Fruit fly (Drosophila melanogaster): ENCODE data around the gene mRpS22.

Gene mRpS22

DNA sequence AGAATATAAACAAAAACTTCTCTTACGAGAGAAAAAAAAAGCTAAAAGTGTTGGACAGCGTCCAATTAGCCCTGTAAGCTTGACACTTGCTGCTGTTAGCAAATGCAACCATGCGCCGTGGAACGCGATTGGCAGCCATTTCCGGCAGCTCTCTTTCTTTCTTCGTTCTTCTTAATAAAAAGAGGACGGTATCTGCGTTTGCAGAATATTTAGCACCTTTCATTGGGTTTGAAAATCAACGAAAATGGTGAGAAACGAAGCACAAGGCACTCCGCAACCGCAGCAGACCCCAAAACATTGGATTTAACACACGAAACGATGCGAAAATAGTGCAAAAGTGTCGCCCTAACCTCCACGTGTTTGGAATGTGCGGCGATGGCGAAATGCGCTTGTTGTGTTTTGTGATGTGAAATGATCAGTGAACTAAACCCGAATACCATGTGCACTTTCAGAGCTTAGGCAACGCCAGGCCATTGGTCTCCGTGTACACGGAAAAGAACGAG lies 6.0 kb downstream of the mRpS22 start, which contains the start of gene RpL4 (continued):
- TF ChIP-seq CG6792 (GFP tag; optimal IDR thresholded peaks at IDR 0.05) (peak; percentile 56), salr (GFP tag; optimal IDR thresholded peaks at IDR 0.05) (peak; percentile 56 to 82), Hr39 (GFP tag; optimal IDR thresholded peaks at IDR 0.05) (peak; percentile 67), CG3919 (GFP tag; optimal IDR thresholded peaks at IDR 0.05) (peak; percentile 87), CG10631 (GFP tag; optimal IDR thresholded peaks at IDR 0.05) (peak; percentile 17), CG3032 (tag; optimal IDR thresholded peaks at IDR 0.05) (peak; percentile 31), dsx (GFP tag; optimal IDR thresholded peaks at IDR 0.05; ENCODE audit: poor library complexity, severe bottlenecking) (peak; percentile 37), spab (GFP tag; optimal IDR thresholded peaks at IDR 0.05) (peak; percentile 40), CG10669 (GFP tag; optimal IDR thresholded peaks at IDR 0.05) (peak; percentile 51), eg (GFP tag; IDR thresholded peaks at IDR 0.05) (peak; percentile 82), CG15336 (GFP tag; IDR thresholded peaks at IDR 0.05) (no peak), Met (GFP tag; optimal IDR thresholded peaks at IDR 0.05) (peak; percentile 85), Hr38 (GFP tag; optimal IDR thresholded peaks at IDR 0.05) (no peak), CG11762 (GFP tag; optimal IDR thresholded peaks at IDR 0.05; ENCODE audit: insufficient read depth) (peak; percentile 36), CG1621 (tag; optimal IDR thresholded peaks at IDR 0.05) (peak; percentile 70), Lpt (GFP tag; optimal IDR thresholded peaks at IDR 0.05) (no peak), CG11294 (GFP tag; IDR thresholded peaks at IDR 0.05) (no peak), cyc (GFP tag; optimal IDR thresholded peaks at IDR 0.05) (peak; percentile 70), CG11902 (GFP tag; optimal IDR thresholded peaks at IDR 0.05) (no peak), fkh (GFP tag; optimal IDR thresholded peaks at IDR 0.05) (peak; percentile 72), CG9139 (GFP tag; optimal IDR thresholded peaks at IDR 0.05) (peak; percentile 76), CG16779 (tag; optimal IDR thresholded peaks at IDR 0.05) (peak; percentile 50), Smox (GFP tag; optimal IDR thresholded peaks at IDR 0.05) (peak; percentile 74), topi (GFP tag; optimal IDR thresholded peaks at IDR 0.05) (peak; percentile 77), Sox14 (GFP tag; optimal IDR thresholded peaks at IDR 0.05) (peak; percentile 76), Ets96B (tag; optimal IDR thresholded peaks at IDR 0.05) (no peak), Sox102F (GFP tag; optimal IDR thresholded peaks at IDR 0.05) (peak; percentile 82), Hr4 (GFP tag; optimal IDR thresholded peaks at IDR 0.05) (peak; percentile 19), OdsH (GFP tag; optimal IDR thresholded peaks at IDR 0.05) (peak; percentile 81), Sox15 (GFP tag; optimal IDR thresholded peaks at IDR 0.05) (peak; percentile 10), svp (GFP tag) (peak; percentile 76)

DNA sequence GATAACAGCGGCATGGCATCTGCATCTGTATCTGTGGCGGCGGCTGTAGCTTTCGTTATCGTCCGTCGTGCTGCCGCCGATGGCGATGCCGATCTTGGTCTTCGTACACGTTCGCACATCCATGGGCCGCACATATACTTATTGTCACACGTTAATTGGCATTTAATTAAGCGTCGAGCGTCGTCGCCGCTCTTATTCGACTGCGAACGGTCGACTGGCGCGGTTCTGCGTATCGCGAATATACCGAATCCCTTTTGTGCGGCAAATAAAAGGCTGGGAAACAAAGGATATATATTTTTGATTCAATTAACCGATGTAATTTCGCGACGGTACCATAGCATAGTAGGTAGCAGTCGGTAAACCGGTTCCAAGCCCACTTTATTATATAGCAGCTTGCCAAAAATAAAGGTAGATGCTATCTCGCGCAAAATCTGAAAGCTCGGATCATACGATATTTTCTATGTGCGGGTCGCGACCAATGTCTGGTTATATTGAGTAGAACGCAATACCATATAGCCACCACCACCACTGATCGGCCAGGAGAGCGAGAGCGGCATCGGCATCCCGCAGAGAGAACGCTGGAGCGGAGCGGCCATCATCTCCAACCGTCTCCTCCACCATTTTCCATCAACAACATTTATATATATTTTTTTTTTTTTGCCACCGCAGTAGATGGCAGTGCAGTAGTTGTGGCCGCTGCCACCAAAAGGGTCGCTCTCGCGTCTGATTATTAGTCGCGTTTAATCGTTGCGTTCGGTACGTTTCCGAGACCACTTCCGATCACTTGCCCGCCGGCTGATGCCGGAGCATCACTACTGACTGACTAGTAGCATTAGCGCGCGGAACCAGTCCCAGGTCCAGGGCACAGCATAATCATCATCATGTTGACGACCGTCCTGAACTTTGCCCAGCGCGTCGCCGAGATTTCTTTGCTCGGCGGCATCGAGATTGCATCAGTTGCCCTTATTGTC lies 8.6 kb downstream of the mRpS22 start, which contains the start of gene mino:
Gene mino, plus strand, starts transcription at position 192 of the 971 bp plus-strand sequence.
- TF ChIP-seq topi (GFP tag; optimal IDR thresholded peaks at IDR 0.05) = peak; percentile 23
- TF ChIP-seq Sox102F (GFP tag; optimal IDR thresholded peaks at IDR 0.05) = peak; percentile 32
- TF ChIP-seq CG10669 (GFP tag; optimal IDR thresholded peaks at IDR 0.05) = peak; percentile 1
- TF ChIP-seq Eip78C (GFP tag) = peak; percentile 60
- peak; percentile 33 for TF ChIP-seq CG6808 (GFP tag; optimal IDR thresholded peaks at IDR 0.05)
- TF ChIP-seq CG1621 (tag; optimal IDR thresholded peaks at IDR 0.05) = peak; percentile 47
- TF ChIP-seq CG7368 (GFP tag; optimal IDR thresholded peaks at IDR 0.05) = no peak
- TF ChIP-seq achi (GFP tag; optimal IDR thresholded peaks at IDR 0.05) = no peak
- TF ChIP-seq CG8119 (GFP tag; IDR thresholded peaks at IDR 0.05) = 0 out of 3 replicates have a peak, but pooled peaks have one; percentile 12
- TF ChIP-seq CG6792 (GFP tag; optimal IDR thresholded peaks at IDR 0.05) = no peak
- peak; percentile 42 to 68 for TF ChIP-seq ss (GFP tag; optimal IDR thresholded peaks at IDR 0.05)
- no peak for TF ChIP-seq CG34406 (GFP tag; optimal IDR thresholded peaks at IDR 0.05)
- peak; percentile 82 for TF ChIP-seq svp (GFP tag)
- peak; percentile 43 for TF ChIP-seq Eip93F (GFP tag; optimal IDR thresholded peaks at IDR 0.05)
- TF ChIP-seq dac (GFP tag; optimal IDR thresholded peaks at IDR 0.05) = no peak
- TF ChIP-seq Met (GFP tag; optimal IDR thresholded peaks at IDR 0.05) = peak; percentile 4
- no peak for TF ChIP-seq eg (GFP tag; IDR thresholded peaks at IDR 0.05)
- peak; percentile 38 for TF ChIP-seq esn (GFP tag; optimal IDR thresholded peaks at IDR 0.05)
- TF ChIP-seq fkh (GFP tag; optimal IDR thresholded peaks at IDR 0.05) = peak; percentile 12
- TF ChIP-seq dsx (GFP tag; optimal IDR thresholded peaks at IDR 0.05; ENCODE audit: poor library complexity, severe bottlenecking) = peak; percentile 5
- peak; percentile 82 for TF ChIP-seq Sox14 (GFP tag; optimal IDR thresholded peaks at IDR 0.05)
- peak; percentile 27 for TF ChIP-seq spab (GFP tag; optimal IDR thresholded peaks at IDR 0.05)
- TF ChIP-seq CG6854 (GFP tag; optimal IDR thresholded peaks at IDR 0.05) = peak; percentile 3
- TF ChIP-seq CG6163 (GFP tag; IDR thresholded peaks at IDR 0.05) = peak; percentile 67; the same call in 2 of the 3 replicates
- TF ChIP-seq vri (GFP tag; optimal IDR thresholded peaks at IDR 0.05) = peak; percentile 50
- peak; percentile 55 for TF ChIP-seq CG9139 (GFP tag; optimal IDR thresholded peaks at IDR 0.05)

Measured in whole organism, prepupa.